Fruit fly (Drosophila melanogaster): Measurements from ENCODE around the gene tal-AA.

Gene tal-AA

dm6 chr3R:13793979-13794665 lies 18.8 kb upstream of the tal-AA start (continued):
- no peak for TF ChIP-seq Neu2 (GFP tag; optimal IDR thresholded peaks at IDR 0.05; ENCODE audit: borderline replicate concordance)
- no peak for TF ChIP-seq Dbx (GFP tag; IDR thresholded peaks at IDR 0.05)
- no peak for TF ChIP-seq amos (GFP tag; IDR thresholded peaks at IDR 0.05; ENCODE audit: partially characterized antibody)
- TF ChIP-seq al (GFP tag; IDR thresholded peaks at IDR 0.05), result no peak
- no peak for TF ChIP-seq Ets97D (GFP tag; optimal IDR thresholded peaks at IDR 0.05)
- TF ChIP-seq CG8478 (optimal IDR thresholded peaks at IDR 0.05), result no peak
- TF ChIP-seq CG12071 (GFP tag; optimal IDR thresholded peaks at IDR 0.05), result no peak
- TF ChIP-seq CG18011 (GFP tag; optimal IDR thresholded peaks at IDR 0.05), result no peak
- peak; percentile 79 for TF ChIP-seq Ssrp (tag; optimal IDR thresholded peaks at IDR 0.05)
- peak; percentile 51; the same call in 1 of the 2 replicates for TF ChIP-seq CG10959 (GFP tag; IDR thresholded peaks at IDR 0.05)
- TF ChIP-seq CG14860 (GFP tag; IDR thresholded peaks at IDR 0.05; ENCODE audit: partially characterized antibody), result no peak
- TF ChIP-seq CG8924 (tag; optimal IDR thresholded peaks at IDR 0.05), result peak; percentile 66
- TF ChIP-seq ems (GFP tag; optimal IDR thresholded peaks at IDR 0.05), result no peak
- peak; percentile 57 for TF ChIP-seq Max (GFP tag; optimal IDR thresholded peaks at IDR 0.05)
- TF ChIP-seq HmgD (GFP tag; optimal IDR thresholded peaks at IDR 0.05), result no peak
- TF ChIP-seq psq (GFP tag; optimal IDR thresholded peaks at IDR 0.05), result peak; percentile 19
- TF ChIP-seq eve (GFP tag; optimal IDR thresholded peaks at IDR 0.05), result no peak
- TF ChIP-seq CG3407 (GFP tag; optimal IDR thresholded peaks at IDR 0.05), result peak; percentile 74
- TF ChIP-seq Gsc (GFP tag; IDR thresholded peaks at IDR 0.05), result no peak
- TF ChIP-seq CG12744 (GFP tag; optimal IDR thresholded peaks at IDR 0.05), result no peak
- no peak for TF ChIP-seq HLH4C (GFP tag; IDR thresholded peaks at IDR 0.05; ENCODE audit: partially characterized antibody)
- peak; percentile 30 for TF ChIP-seq CG5245 (GFP tag; optimal IDR thresholded peaks at IDR 0.05)
- TF ChIP-seq D19A (tag; optimal IDR thresholded peaks at IDR 0.05), result peak; percentile 78
- TF ChIP-seq CG32772 (GFP tag; IDR thresholded peaks at IDR 0.05), result peak; percentile 70
- peak; percentile 32 for TF ChIP-seq Chrac-16 (GFP tag; optimal IDR thresholded peaks at IDR 0.05)
- no peak for TF ChIP-seq slp2 (GFP tag; optimal IDR thresholded peaks at IDR 0.05)
- no peak for TF ChIP-seq CG7745 (tag; optimal IDR thresholded peaks at IDR 0.05)
- peak; percentile 67 for TF ChIP-seq CG30403 (GFP tag; optimal IDR thresholded peaks at IDR 0.05)
- TF ChIP-seq sima (GFP tag; optimal IDR thresholded peaks at IDR 0.05), result no peak
- peak; percentile 54 for TF ChIP-seq CG10462 (GFP tag; optimal IDR thresholded peaks at IDR 0.05)
- no peak for TF ChIP-seq ab (GFP tag; optimal IDR thresholded peaks at IDR 0.05)
- peak in 1 of 3 experiments; percentile 21 for TF ChIP-seq Stat92E (GFP tag; optimal IDR thresholded peaks at IDR 0.05)
- no peak for TF ChIP-seq CG7963 (GFP tag; IDR thresholded peaks at IDR 0.05; ENCODE audit: partially characterized antibody)
- TF ChIP-seq Atf3 (GFP tag; optimal IDR thresholded peaks at IDR 0.05), result no peak
- no peak for TF ChIP-seq fru (optimal IDR thresholded peaks at IDR 0.05)
- peak; percentile 55 for TF ChIP-seq H2.0 (GFP tag; IDR thresholded peaks at IDR 0.05)
- no peak for TF ChIP-seq CG31365 (tag; optimal IDR thresholded peaks at IDR 0.05)
- TF ChIP-seq ind (GFP tag; optimal IDR thresholded peaks at IDR 0.05), result peak; percentile 51
- peak; percentile 71 for TF ChIP-seq oc (tag; optimal IDR thresholded peaks at IDR 0.05)
- TF ChIP-seq esg (GFP tag; conservative IDR thresholded peaks at IDR 0.05), result peak; percentile 64
- TF ChIP-seq Abd-B (GFP tag; optimal IDR thresholded peaks at IDR 0.05), result peak; percentile 45
- TF ChIP-seq Hmr (GFP tag; optimal IDR thresholded peaks at IDR 0.05), result peak; percentile 28
- TF ChIP-seq CG2116 (GFP tag; optimal IDR thresholded peaks at IDR 0.05), result no peak
- no peak for TF ChIP-seq CG10321 (GFP tag; IDR thresholded peaks at IDR 0.05)
- TF ChIP-seq ERR (GFP tag; optimal IDR thresholded peaks at IDR 0.05), result no peak
- TF ChIP-seq Elba2 (GFP tag; optimal IDR thresholded peaks at IDR 0.05), result no peak
- TF ChIP-seq tio (GFP tag; optimal IDR thresholded peaks at IDR 0.05), result peak; percentile 36
- no peak for TF ChIP-seq Rfx (GFP tag; IDR thresholded peaks at IDR 0.05)
- peak; percentile 58 for TF ChIP-seq CG1024 (GFP tag; IDR thresholded peaks at IDR 0.05)
- peak; percentile 73 for TF ChIP-seq CG17359 (tag; optimal IDR thresholded peaks at IDR 0.05)
- TF ChIP-seq Hr3 (GFP tag; optimal IDR thresholded peaks at IDR 0.05), result peak; percentile 63
